Fruit fly (Drosophila melanogaster): ENCODE measurements around the gene dib.

dm6 chr3L:4024464-4024863 is 37.6 kb upstream of the dib start:
- TF ChIP-seq h (optimal IDR thresholded peaks at IDR 0.05) (no peak), Myc (optimal IDR thresholded peaks at IDR 0.05) (no peak), Sin3A (optimal IDR thresholded peaks at IDR 0.05) (no peak), psq (optimal IDR thresholded peaks at IDR 0.05) (no peak), insv (optimal IDR thresholded peaks at IDR 0.05) (no peak)
